Fruit fly (Drosophila melanogaster) whole organism, adult: ENCODE results near the gene CG12099.
A peak's percentile ranks its signal among the peaks of the same experiment; 100 is the strongest.

ENCODE experiments used
- CG11617 ChIP-seq: fragments of 200-800 bp; sonication (Bioruptor generic); optimal IDR thresholded peaks from 2 replicates; lab custom pipeline; 2017; ENCODE audit warnings: mild to moderate bottlenecking, missing biosample characterization, missing genetic modification reagents, missing genetic modification characterization
- CG14711 ChIP-seq: fragments of 200-800 bp; sonication (Bioruptor generic); optimal IDR thresholded peaks from 2 replicates; lab custom pipeline; 2018; ENCODE audit warnings: missing biosample characterization, mild to moderate bottlenecking, missing genetic modification characterization, moderate library complexity
- CG5204 ChIP-seq: fragments of 200-800 bp; sonication (Bioruptor generic); optimal IDR thresholded peaks from 2 replicates; lab custom pipeline; 2016; ENCODE audit warnings: missing biosample characterization, missing genetic modification characterization
- CG7045 ChIP-seq: fragments of 200-800 bp; sonication (Bioruptor generic); optimal IDR thresholded peaks from 2 replicates; lab custom pipeline; 2017; ENCODE audit warnings: missing biosample characterization, mild to moderate bottlenecking, missing genetic modification characterization
- Clk ChIP-seq: fragments of 200-800 bp; sonication (Bioruptor generic); optimal IDR thresholded peaks from 2 replicates; lab custom pipeline; 2017; ENCODE audit warnings: missing biosample characterization, missing genetic modification characterization
- Hr96 ChIP-seq: fragments of 200-800 bp; sonication (Bioruptor generic); optimal IDR thresholded peaks from 2 replicates; lab custom pipeline; 2016; ENCODE audit warnings: missing biosample characterization, missing genetic modification characterization
- bab1 ChIP-seq: fragments of 200-800 bp; sonication (Bioruptor generic); optimal IDR thresholded peaks from 3 replicates; lab custom pipeline; 2019; ENCODE audit warnings: missing biosample characterization, mild to moderate bottlenecking, missing genetic modification characterization, moderate library complexity
- cnc ChIP-seq, 2 experiments: fragments of >200 bp; optimal IDR thresholded peaks; 2 replicates each; lab custom pipeline; 2017
- ovo ChIP-seq: fragments of 200-800 bp; sonication (Bioruptor generic); optimal IDR thresholded peaks from 2 replicates; lab custom pipeline; 2016; ENCODE audit warnings: missing biosample characterization, missing genetic modification characterization
- pad ChIP-seq: fragments of 200-800 bp; sonication (Bioruptor generic); optimal IDR thresholded peaks from 3 replicates; lab custom pipeline; 2017; ENCODE audit warnings: missing biosample characterization, missing genetic modification characterization, mild to moderate bottlenecking, moderate library complexity, missing genetic modification reagents
- tj ChIP-seq: fragments of 200-800 bp; sonication (Bioruptor generic); optimal IDR thresholded peaks from 3 replicates; lab custom pipeline; 2017; ENCODE audit warnings: missing biosample characterization, mild to moderate bottlenecking, missing genetic modification characterization, moderate library complexity
- toe ChIP-seq: fragments of 200-800 bp; sonication (Bioruptor generic); optimal IDR thresholded peaks from 2 replicates; lab custom pipeline; 2016; ENCODE audit warnings: missing biosample characterization, missing genetic modification characterization

DNA sequence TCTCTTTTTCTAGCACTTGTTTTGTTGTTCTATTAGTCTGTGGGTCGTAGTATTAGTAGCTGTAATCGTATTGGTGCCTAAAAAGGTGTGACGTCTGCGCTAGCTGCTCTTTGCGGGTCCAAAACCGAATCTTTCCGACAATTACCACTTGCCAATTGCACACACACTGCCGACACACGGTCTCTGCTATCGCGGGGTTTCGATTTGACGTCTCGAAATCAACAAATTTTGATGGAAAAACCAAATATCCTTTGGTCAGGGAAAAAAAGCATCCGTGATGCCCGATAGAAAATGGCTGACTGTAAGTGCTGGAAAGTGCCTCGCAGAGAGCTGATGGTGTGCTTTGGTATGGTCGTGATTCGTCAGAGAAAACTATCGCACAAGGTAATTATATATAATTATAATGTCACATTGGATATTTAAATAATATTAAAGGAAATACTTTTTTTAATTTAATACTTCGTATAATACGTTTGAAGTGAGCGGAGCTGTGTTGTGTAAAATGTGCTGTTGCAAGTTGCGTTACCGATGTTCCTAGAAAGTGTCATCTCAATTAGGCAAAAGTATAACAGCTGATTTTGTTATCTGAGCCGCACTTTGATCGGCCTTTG, at the start of gene CG12099, which contains the start of gene Pex10:
- TF ChIP-seq CG7045 (GFP tag; lab: Kevin White, UChicago) (peak; percentile 89), CG11617 (peak; percentile 95), pad (peak; percentile 83), CG14711 (tag; lab: Kevin White, UChicago) (peak; percentile 83), cnc (optimal IDR thresholded peaks at IDR 0.05; lab: Kevin White, UChicago) (no peak), bab1 (GFP tag; lab: Kevin White, UChicago) (peak; percentile 91), toe (GFP tag; lab: Kevin White, UChicago) (peak; percentile 94), Hr96 (GFP tag; lab: Kevin White, UChicago) (peak; percentile 83), CG5204 (GFP tag; lab: Kevin White, UChicago) (no peak), tj (GFP tag; lab: Kevin White, UChicago) (peak; percentile 84), ovo (peak; percentile 86), Clk (peak; percentile 93)
